Worm (Caenorhabditis elegans): ENCODE results near the gene hch-1.

ce11 chrX:14737623-14738022, 37.8 kb upstream of the hch-1 start:
- TF ChIP-seq ztf-11 (tag; optimal IDR thresholded peaks at IDR 0.05) (no peak), mdl-1 (tag; optimal IDR thresholded peaks at IDR 0.05) (no peak), ztf-4 (tag; optimal IDR thresholded peaks at IDR 0.05) (no peak), nhr-28 (tag; optimal IDR thresholded peaks at IDR 0.05) (no peak), fos-1 (tag; optimal IDR thresholded peaks at IDR 0.05) (no peak), fkh-10 (GFP tag; optimal IDR thresholded peaks at IDR 0.05) (no peak), skn-1 (tag; optimal IDR thresholded peaks at IDR 0.05) (no peak), ama-1 (optimal IDR thresholded peaks at IDR 0.05) (no peak), snpc-4 (tag; optimal IDR thresholded peaks at IDR 0.05) (no peak), nfya-1 (tag; optimal IDR thresholded peaks at IDR 0.05; ENCODE audit: insufficient read depth) (no peak), zag-1 (tag; optimal IDR thresholded peaks at IDR 0.05) (no peak), lin-39 (tag; optimal IDR thresholded peaks at IDR 0.05) (no peak), eor-1 (tag; optimal IDR thresholded peaks at IDR 0.05) (no peak), unc-62 (GFP tag; optimal IDR thresholded peaks at IDR 0.05) (no peak)
